Fruit fly (Drosophila melanogaster): ENCODE data around the gene Gmd.

- TF ChIP-seq CG8478 (optimal IDR thresholded peaks at IDR 0.05) (no peak), CTCF (optimal IDR thresholded peaks at IDR 0.05) (no peak)
These were observed 26.0 kb upstream of the Gmd start for dm6 chr2L:5002711-5003402.

Measured in S2 (cell line).